Worm (Caenorhabditis elegans) whole organism, L1 larva: ENCODE measurements around the gene vhp-1.
A peak's percentile ranks its signal among the peaks of the same experiment; 100 is the strongest.

Source experiments
- F16B12.6 ChIP-seq: fragments of 150-350 bp; optimal IDR thresholded peaks from 2 replicates; lab custom pipeline; 2014; ENCODE audit warnings: missing biosample characterization, missing genetic modification characterization
- ceh-8 ChIP-seq: fragments of 200-800 bp; sonication (Bioruptor generic); optimal IDR thresholded peaks from 2 replicates; lab custom pipeline; 2018; ENCODE audit warnings: mild to moderate bottlenecking, missing genetic modification characterization, moderate library complexity, missing compliant biosample characterization
- ceh-88 ChIP-seq: fragments of 200-800 bp; sonication (Bioruptor generic); IDR thresholded peaks from 2 replicates; pipeline ENCODE4 v1.3.6; 2022; ENCODE audit warnings: missing genetic modification characterization, missing compliant biosample characterization
- ces-1 ChIP-seq: fragments of 150-350 bp; optimal IDR thresholded peaks from 2 replicates; lab custom pipeline; 2014; ENCODE audit warnings: missing biosample characterization, missing genetic modification reagents, missing genetic modification characterization
- dsc-1 ChIP-seq: sonication (generic microtip); optimal IDR thresholded peaks from 2 replicates; lab custom pipeline; 2016; ENCODE audit warnings: mild to moderate bottlenecking, missing genetic modification characterization, missing compliant biosample characterization
- efl-1 ChIP-seq, 4 experiments: fragments of 150-350 bp; optimal IDR thresholded peaks in 3 of 4; peaks in 1 of 4; 1 replicate in 1 of 4; 2 replicates in 3 of 4; lab custom pipeline; 2014; ENCODE audit warnings: missing biosample characterization in 2 of 4, missing genetic modification characterization in 2 of 4, missing genetic modification reagents in 2 of 4
- fkh-8 ChIP-seq: sonication (generic microtip); optimal IDR thresholded peaks from 2 replicates; lab custom pipeline; 2016; ENCODE audit warnings: mild to moderate bottlenecking, missing genetic modification characterization, missing compliant biosample characterization
- hlh-17 ChIP-seq: fragments of 200-800 bp; sonication (Bioruptor generic); optimal IDR thresholded peaks from 2 replicates; lab custom pipeline; 2018; ENCODE audit warnings: missing genetic modification characterization, mild to moderate bottlenecking, missing compliant biosample characterization, moderate library complexity, borderline replicate concordance
- hlh-4 ChIP-seq: sonication (generic microtip); optimal IDR thresholded peaks from 2 replicates; lab custom pipeline; 2016; ENCODE audit warnings: mild to moderate bottlenecking, missing genetic modification characterization, missing compliant biosample characterization
- isw-1 ChIP-seq: fragments of 200-800 bp; sonication (Bioruptor generic); IDR thresholded peaks from 2 replicates; pipeline ENCODE4 v1.3.6; 2022; ENCODE audit warnings: missing genetic modification characterization, missing compliant biosample characterization
- jun-1 ChIP-seq: fragments of 150-350 bp; optimal IDR thresholded peaks from 2 replicates; lab custom pipeline; 2014; ENCODE audit warnings: missing biosample characterization, missing genetic modification reagents, missing genetic modification characterization
- lin-13 ChIP-seq: fragments of 150-350 bp; optimal IDR thresholded peaks from 2 replicates; lab custom pipeline; 2014; ENCODE audit warnings: missing biosample characterization, missing genetic modification reagents, missing genetic modification characterization
- lin-14 ChIP-seq: fragments of 200-800 bp; sonication (Bioruptor generic); optimal IDR thresholded peaks from 2 replicates; lab custom pipeline; 2018; ENCODE audit warnings: mild to moderate bottlenecking, missing genetic modification characterization, moderate library complexity, missing compliant biosample characterization
- lin-35 ChIP-seq, 2 experiments: fragments of 150-350 bp; optimal IDR thresholded peaks; 2 replicates each; lab custom pipeline; 2014; ENCODE audit warnings: missing biosample characterization in 2 of 2, missing genetic modification characterization in 2 of 2, missing genetic modification reagents in 2 of 2
- lin-39 ChIP-seq: fragments of 150-350 bp; optimal IDR thresholded peaks from 2 replicates; lab custom pipeline; 2014; ENCODE audit warnings: missing biosample characterization, missing genetic modification reagents, missing genetic modification characterization
- lir-3 ChIP-seq: sonication (generic microtip); optimal IDR thresholded peaks from 2 replicates; lab custom pipeline; 2016; ENCODE audit warnings: mild to moderate bottlenecking, missing genetic modification characterization, moderate library complexity, missing compliant biosample characterization; ENCODE audit not compliant: poor library complexity
- mab-9 ChIP-seq: fragments of 200-800 bp; sonication (Bioruptor generic); IDR thresholded peaks from 2 replicates; pipeline ENCODE4 v1.3.6; 2022; ENCODE audit warnings: missing genetic modification reagents, missing genetic modification characterization, missing compliant biosample characterization
- nhr-12 ChIP-seq: sonication (generic microtip); optimal IDR thresholded peaks from 2 replicates; lab custom pipeline; 2017; ENCODE audit warnings: missing biosample characterization, missing genetic modification characterization
- nhr-237 ChIP-seq: fragments of 150-350 bp; optimal IDR thresholded peaks from 2 replicates; lab custom pipeline; 2014; ENCODE audit warnings: missing biosample characterization, missing genetic modification characterization
- nhr-28 ChIP-seq: fragments of 150-350 bp; optimal IDR thresholded peaks from 2 replicates; lab custom pipeline; 2014; ENCODE audit warnings: missing biosample characterization, missing genetic modification characterization
- nhr-47 ChIP-seq: sonication (generic microtip); optimal IDR thresholded peaks from 2 replicates; lab custom pipeline; 2016; ENCODE audit warnings: mild to moderate bottlenecking, missing genetic modification characterization, moderate library complexity, missing compliant biosample characterization
- nhr-71 ChIP-seq: sonication (generic microtip); optimal IDR thresholded peaks from 2 replicates; lab custom pipeline; 2016; ENCODE audit warnings: mild to moderate bottlenecking, missing genetic modification characterization, moderate library complexity, missing compliant biosample characterization
- nhr-76 ChIP-seq: sonication (generic microtip); optimal IDR thresholded peaks from 2 replicates; lab custom pipeline; 2017; ENCODE audit warnings: missing biosample characterization, missing genetic modification characterization
- nhr-90 ChIP-seq: sonication (generic microtip); optimal IDR thresholded peaks from 2 replicates; lab custom pipeline; 2016; ENCODE audit warnings: mild to moderate bottlenecking, missing genetic modification characterization, missing compliant biosample characterization; ENCODE audit not compliant: poor library complexity
- pag-3 ChIP-seq: sonication (generic microtip); optimal IDR thresholded peaks from 2 replicates; lab custom pipeline; 2017; ENCODE audit warnings: missing genetic modification characterization, mild to moderate bottlenecking, missing compliant biosample characterization, antibody characterized with exemption, borderline replicate concordance; ENCODE audit not compliant: insufficient read depth
- pqm-1 ChIP-seq: sonication (generic microtip); optimal IDR thresholded peaks from 3 replicates; lab custom pipeline; 2017; ENCODE audit warnings: missing biosample characterization, missing genetic modification characterization
- skn-1 ChIP-seq: fragments of 150-350 bp; optimal IDR thresholded peaks from 2 replicates; lab custom pipeline; 2014; ENCODE audit warnings: missing biosample characterization, missing genetic modification characterization
- snpc-4 ChIP-seq: fragments of 150-350 bp; optimal IDR thresholded peaks from 2 replicates; lab custom pipeline; 2014; ENCODE audit warnings: missing biosample characterization, missing genetic modification characterization
- unc-30 ChIP-seq: sonication (generic microtip); optimal IDR thresholded peaks from 2 replicates; lab custom pipeline; 2017; ENCODE audit warnings: missing biosample characterization, missing genetic modification characterization
- unc-62 ChIP-seq: fragments of 150-350 bp; optimal IDR thresholded peaks from 2 replicates; lab custom pipeline; 2014; ENCODE audit warnings: missing biosample characterization, missing genetic modification reagents, missing genetic modification characterization
- unc-86 ChIP-seq: sonication (generic microtip); optimal IDR thresholded peaks from 2 replicates; lab custom pipeline; 2016; ENCODE audit warnings: missing genetic modification characterization, missing compliant biosample characterization
- unc-98 ChIP-seq: fragments of 200-800 bp; sonication (Bioruptor generic); IDR thresholded peaks from 2 replicates; pipeline ENCODE4 v1.3.6; 2022; ENCODE audit warnings: missing genetic modification characterization, missing compliant biosample characterization
- vab-15 ChIP-seq: sonication (generic microtip); optimal IDR thresholded peaks from 2 replicates; lab custom pipeline; 2017; ENCODE audit warnings: missing genotype, mild to moderate bottlenecking, missing genetic modification characterization, missing compliant biosample characterization
- xbp-1 ChIP-seq: sonication (generic microtip); optimal IDR thresholded peaks from 2 replicates; lab custom pipeline; 2016; ENCODE audit warnings: missing genetic modification characterization, missing compliant biosample characterization
- ztf-11 ChIP-seq, 2 experiments: sonication (generic microtip); optimal IDR thresholded peaks; 2 replicates each; lab custom pipeline; 2016 to 2017; ENCODE audit warnings: missing genetic modification characterization in 2 of 2, missing biosample characterization in 1 of 2, missing compliant biosample characterization in 1 of 2
- ztf-4 ChIP-seq: fragments of 150-350 bp; optimal IDR thresholded peaks from 2 replicates; lab custom pipeline; 2014; ENCODE audit warnings: missing biosample characterization, missing genetic modification characterization

Gene vhp-1

DNA sequence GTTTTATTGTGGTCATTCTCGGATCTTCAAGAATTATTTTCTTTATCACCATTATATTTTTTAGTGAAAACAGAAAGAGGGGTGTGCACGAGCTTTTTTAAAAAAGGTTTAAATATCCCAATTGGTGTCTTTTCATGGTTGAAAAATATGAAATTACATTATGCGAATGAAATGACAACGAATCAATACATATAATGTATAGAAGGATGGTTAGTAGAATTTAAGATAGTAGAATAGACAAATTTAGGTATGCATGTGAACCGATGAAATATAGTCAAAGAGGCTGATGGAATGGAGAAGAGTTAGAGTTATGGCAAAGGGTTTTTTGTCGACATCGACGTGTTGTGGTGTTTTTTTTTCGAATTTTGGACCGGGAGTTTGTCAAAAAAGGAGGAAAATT, 41.4 kb downstream of the vhp-1 start:
- TF ChIP-seq nhr-71 (no peak), mab-9 (GFP tag; lab: Robert Waterston, UW) (no peak), hlh-17 (GFP tag; lab: Kevin White, UChicago) (no peak), jun-1 (no peak), lir-3 (tag; lab: Kevin White, UChicago) (no peak), pag-3 (tag; lab: Kevin White, UChicago) (no peak), nhr-76 (tag; lab: Kevin White, UChicago) (no peak), xbp-1 (tag; lab: Kevin White, UChicago) (no peak), nhr-237 (tag; lab: Kevin White, UChicago) (no peak), ceh-8 (GFP tag; lab: Kevin White, UChicago) (no peak), ces-1 (GFP tag; lab: Kevin White, UChicago) (no peak), dsc-1 (tag; lab: Kevin White, UChicago) (no peak), lin-35 (GFP tag; optimal IDR thresholded peaks at IDR 0.05; lab: Kevin White, UChicago) (no peak), F16B12.6 (tag; lab: Kevin White, UChicago) (no peak), vab-15 (tag; lab: Kevin White, UChicago) (no peak), unc-62 (GFP tag; lab: Kevin White, UChicago) (no peak), ztf-11 (tag; optimal IDR thresholded peaks at IDR 0.05; lab: Kevin White, UChicago) (no peak), hlh-4 (tag; lab: Kevin White, UChicago) (no peak)

DNA sequence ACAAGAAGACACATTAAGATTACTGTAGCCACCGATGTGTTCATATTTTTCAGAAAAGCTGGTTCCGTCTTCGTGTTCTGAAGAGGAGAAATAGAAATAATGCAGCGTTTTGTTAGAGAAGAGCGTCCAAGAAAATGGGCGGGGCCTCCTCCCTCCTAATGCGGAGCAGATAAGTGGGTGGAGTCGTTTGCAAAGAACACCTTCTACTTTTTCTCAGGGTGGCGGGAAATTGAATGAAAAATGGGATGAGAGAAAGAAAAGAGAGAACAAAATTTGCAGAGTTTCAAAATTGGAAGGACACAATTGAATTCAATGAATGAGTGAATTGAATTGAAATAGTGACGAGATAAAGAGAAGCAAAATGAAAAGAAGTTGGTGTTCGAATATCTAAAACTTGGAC, 42.6 kb downstream of the vhp-1 start, which contains the start of gene F09E5.16:
F09E5.16 (minus strand) TSS at position 101 of the 400 bp plus-strand sequence.
- TF ChIP-seq lin-39 = no peak
- TF ChIP-seq nhr-12 (tag; lab: Kevin White, UChicago) = no peak
- TF ChIP-seq skn-1 (tag; lab: Kevin White, UChicago) = no peak
- no peak for TF ChIP-seq jun-1
- TF ChIP-seq fkh-8 (tag; lab: Kevin White, UChicago) = no peak
- no peak for TF ChIP-seq unc-30 (tag; lab: Kevin White, UChicago)
- no peak for TF ChIP-seq ceh-88 (GFP tag; lab: Robert Waterston, UW)
- TF ChIP-seq lin-14 (GFP tag; lab: Kevin White, UChicago) = peak; percentile 9

DNA sequence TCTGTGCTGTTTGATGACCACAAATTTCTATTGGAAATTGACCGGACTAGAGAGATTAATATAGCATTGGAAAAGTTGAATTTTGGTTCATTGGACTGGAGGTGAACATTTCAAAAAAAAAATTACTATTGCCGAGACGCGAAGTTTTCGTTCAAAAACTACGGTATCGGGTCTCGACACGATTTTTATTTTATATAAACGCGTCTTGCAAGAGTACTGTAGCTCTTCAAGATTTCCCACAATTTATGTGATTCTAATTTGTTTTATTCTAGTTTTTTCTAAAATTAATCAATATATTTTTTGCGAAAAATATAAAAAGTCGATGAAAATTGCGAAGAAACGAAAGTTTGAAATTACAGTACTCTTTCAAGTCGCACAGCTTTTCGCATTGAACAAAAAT, 47.6 kb downstream of the vhp-1 start, which contains the start of gene F09E5.12:
F09E5.12 (minus strand) TSS at position 101 of the 400 bp plus-strand sequence.
- no peak for TF ChIP-seq ces-1 (GFP tag; lab: Kevin White, UChicago)
- no peak for TF ChIP-seq nhr-90 (tag; lab: Kevin White, UChicago)
- TF ChIP-seq nhr-237 (tag; lab: Kevin White, UChicago) = no peak
- TF ChIP-seq lin-13 = no peak
- TF ChIP-seq efl-1 (optimal IDR thresholded peaks at IDR 0.05; lab: Kevin White, UChicago) = no peak
- TF ChIP-seq efl-1 (GFP tag; optimal IDR thresholded peaks at IDR 0.05 in 1 of 2; lab: Kevin White, UChicago) = no peak
- TF ChIP-seq pqm-1 (tag; lab: Kevin White, UChicago) = no peak
- no peak for TF ChIP-seq nhr-47 (tag; lab: Kevin White, UChicago)
- TF ChIP-seq ztf-4 = no peak
- TF ChIP-seq unc-98 (GFP tag; lab: Robert Waterston, UW) = no peak
- no peak for TF ChIP-seq snpc-4 (tag; lab: Kevin White, UChicago)
- no peak for TF ChIP-seq unc-86 (tag; lab: Kevin White, UChicago)
- TF ChIP-seq lin-14 (GFP tag; lab: Kevin White, UChicago) = no peak
- no peak for TF ChIP-seq nhr-76 (tag; lab: Kevin White, UChicago)
- no peak for TF ChIP-seq nhr-28 (tag; lab: Kevin White, UChicago)
- no peak for TF ChIP-seq isw-1 (GFP tag; lab: Robert Waterston, UW)
- TF ChIP-seq lin-35 (GFP tag; optimal IDR thresholded peaks at IDR 0.05; lab: Kevin White, UChicago) = no peak
- no peak for TF ChIP-seq skn-1 (tag; lab: Kevin White, UChicago)
- TF ChIP-seq, all 84 proteins: peak for 0
